Worm (Caenorhabditis elegans): ENCODE results near the gene inft-2.

inft-2 gene

DNA sequence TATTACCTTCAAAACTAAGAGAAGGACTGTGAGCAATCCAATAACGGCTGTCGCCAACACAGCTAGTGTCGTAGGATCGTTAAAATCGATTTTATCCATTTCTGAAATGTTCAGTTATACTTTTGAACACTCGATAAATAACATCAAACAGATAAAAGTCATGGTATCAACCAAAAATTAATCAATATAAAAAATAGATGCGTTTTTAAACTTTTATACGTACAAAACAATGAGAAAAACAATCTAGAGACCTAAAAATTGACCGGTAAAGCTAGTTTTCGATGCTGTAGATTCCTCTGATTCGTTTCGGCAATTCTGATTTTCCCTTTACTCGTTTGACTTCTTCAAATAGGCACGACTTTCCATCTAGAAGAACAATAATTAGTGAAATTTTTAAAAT, 35.0 kb upstream of the inft-2 start, which contains the start of gene R186.3 (continued):
- TF ChIP-seq fkh-10 (GFP tag; optimal IDR thresholded peaks at IDR 0.05) (no peak), mdl-1 (tag; optimal IDR thresholded peaks at IDR 0.05) (no peak), hpl-2 (GFP tag; optimal IDR thresholded peaks at IDR 0.05) (no peak)

ce11 chrV:12967925-12968327, 34.2 kb upstream of the inft-2 start, which contains the start of gene R186.8:
TSS of gene R186.8 (minus strand) at chrV:12967982.
- peak; percentile 71 for TF ChIP-seq nhr-90 (tag; optimal IDR thresholded peaks at IDR 0.05; ENCODE audit: poor library complexity)
- TF ChIP-seq F16B12.6 (tag; optimal IDR thresholded peaks at IDR 0.05), result peak; percentile 78
- peak; percentile 49 for TF ChIP-seq mep-1 (tag; optimal IDR thresholded peaks at IDR 0.05)
- peak; percentile 72 to 91 for TF ChIP-seq lsy-2 (tag; optimal IDR thresholded peaks at IDR 0.05)
- TF ChIP-seq dsc-1 (tag; optimal IDR thresholded peaks at IDR 0.05), result peak; percentile 37
- TF ChIP-seq C16A3.4 (tag; optimal IDR thresholded peaks at IDR 0.05), result peak; percentile 33
- peak; percentile 85 for TF ChIP-seq nhr-71 (tag; optimal IDR thresholded peaks at IDR 0.05)
- peak; percentile 17 for TF ChIP-seq unc-130 (tag; optimal IDR thresholded peaks at IDR 0.05)
- TF ChIP-seq mab-9 (GFP tag; IDR thresholded peaks at IDR 0.05), result 0 out of 2 replicates have a peak, but pooled peaks have one; percentile 9
- TF ChIP-seq swsn-7 (tag; optimal IDR thresholded peaks at IDR 0.05), result peak; percentile 67
- TF ChIP-seq mdl-1 (tag; optimal IDR thresholded peaks at IDR 0.05), result peak in 1 of 2 experiments; percentile 24
- TF ChIP-seq lin-35 (GFP tag; optimal IDR thresholded peaks at IDR 0.05), result peak; percentile 54 to 55
- TF ChIP-seq ceh-88 (GFP tag; IDR thresholded peaks at IDR 0.05), result peak; percentile 78
- TF ChIP-seq elt-2 (tag; optimal IDR thresholded peaks at IDR 0.05), result peak; percentile 10
- TF ChIP-seq tbx-2 (tag; optimal IDR thresholded peaks at IDR 0.05), result peak; percentile 70
- TF ChIP-seq blmp-1 (tag; optimal IDR thresholded peaks at IDR 0.05), result peak; percentile 7
- peak; percentile 16 for TF ChIP-seq egl-13 (tag; optimal IDR thresholded peaks at IDR 0.05)
- peak; percentile 75 for TF ChIP-seq vab-15 (tag; optimal IDR thresholded peaks at IDR 0.05)
- peak; percentile 24 for TF ChIP-seq fkh-10 (GFP tag; optimal IDR thresholded peaks at IDR 0.05)
- TF ChIP-seq xbp-1 (tag; optimal IDR thresholded peaks at IDR 0.05), result peak; percentile 76
- peak; percentile 49 for TF ChIP-seq rnt-1 (tag; optimal IDR thresholded peaks at IDR 0.05)
- peak; percentile 82 for TF ChIP-seq snu-23 (GFP tag; optimal IDR thresholded peaks at IDR 0.05)
- TF ChIP-seq efl-1 (optimal IDR thresholded peaks at IDR 0.05), result peak; percentile 53 to 62
- TF ChIP-seq efl-1 (GFP tag; optimal IDR thresholded peaks at IDR 0.05 in 1 of 2), result peak; percentile 42 to 95
- TF ChIP-seq lin-15B (tag; optimal IDR thresholded peaks at IDR 0.05), result peak; percentile 62
- TF ChIP-seq nhr-85 (tag), result peak; percentile 90
- TF ChIP-seq ztf-4 (tag; optimal IDR thresholded peaks at IDR 0.05), result peak; percentile 13
- TF ChIP-seq ceh-82 (tag; optimal IDR thresholded peaks at IDR 0.05), result peak in 1 of 3 experiments; percentile 51
- peak; percentile 5 for TF ChIP-seq unc-86 (tag; optimal IDR thresholded peaks at IDR 0.05)
- peak; percentile 71 for TF ChIP-seq fkh-8 (tag; optimal IDR thresholded peaks at IDR 0.05)
- TF ChIP-seq zip-4 (GFP tag; optimal IDR thresholded peaks at IDR 0.05), result peak; percentile 20
- TF ChIP-seq nhr-20 (tag; optimal IDR thresholded peaks at IDR 0.05), result peak; percentile 78
- TF ChIP-seq dpl-1 (GFP tag; optimal IDR thresholded peaks at IDR 0.05), result peak; percentile 8 to 69 (median 58)
- TF ChIP-seq nhr-47 (tag; optimal IDR thresholded peaks at IDR 0.05), result peak; percentile 78
- TF ChIP-seq isw-1 (GFP tag; IDR thresholded peaks at IDR 0.05), result peak; percentile 71
- TF ChIP-seq lin-14 (GFP tag; optimal IDR thresholded peaks at IDR 0.05), result peak; percentile 80
- TF ChIP-seq nhr-19 (GFP tag; conservative IDR thresholded peaks at IDR 0.05), result peak; percentile 85
- TF ChIP-seq pax-3 (tag; optimal IDR thresholded peaks at IDR 0.05), result peak; percentile 78
- peak; percentile 48 for TF ChIP-seq irx-1 (tag; optimal IDR thresholded peaks at IDR 0.05)
- TF ChIP-seq elt-3 (tag; optimal IDR thresholded peaks at IDR 0.05), result peak in 1 of 6 experiments; percentile 28

Measured in whole organism, L1 larva.